Worm (Caenorhabditis elegans) whole organism, L3 larva: Measurements from ENCODE around the gene metl-13.

Experiments used
- ama-1 ChIP-seq: fragments of 150-350 bp; optimal IDR thresholded peaks from 2 replicates; lab custom pipeline; 2018
- nhr-76 ChIP-seq: fragments of 150-350 bp; sonication (generic microtip); optimal IDR thresholded peaks from 5 replicates; lab custom pipeline; 2014; ENCODE audit warnings: missing biosample characterization, missing genetic modification characterization

DNA sequence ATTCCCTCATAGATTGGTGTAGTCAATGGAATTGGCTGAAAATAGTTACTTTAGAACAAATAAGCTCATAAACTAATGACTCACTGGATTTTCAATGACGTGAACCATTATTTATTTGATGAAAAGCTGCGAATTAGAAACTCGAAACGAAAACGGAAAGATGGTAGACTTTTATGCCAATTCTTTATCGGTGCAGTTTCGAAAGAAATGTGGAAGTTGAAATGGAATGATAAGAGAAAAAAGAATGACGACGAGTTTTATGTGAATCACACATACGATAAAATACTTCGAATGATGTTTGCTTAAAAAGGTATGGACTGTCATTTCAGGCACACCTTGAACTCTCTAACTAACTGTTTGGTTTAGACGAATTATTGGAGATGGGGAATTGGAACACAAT is 44.9 kb upstream of the metl-13 start, which contains the start of the genes lec-11 and irld-7:
- TF ChIP-seq nhr-76 (no peak), ama-1 (lab: Kevin White, UChicago) (no peak)
